Worm (Caenorhabditis elegans): ENCODE measurements around the gene klf-3.

DNA sequence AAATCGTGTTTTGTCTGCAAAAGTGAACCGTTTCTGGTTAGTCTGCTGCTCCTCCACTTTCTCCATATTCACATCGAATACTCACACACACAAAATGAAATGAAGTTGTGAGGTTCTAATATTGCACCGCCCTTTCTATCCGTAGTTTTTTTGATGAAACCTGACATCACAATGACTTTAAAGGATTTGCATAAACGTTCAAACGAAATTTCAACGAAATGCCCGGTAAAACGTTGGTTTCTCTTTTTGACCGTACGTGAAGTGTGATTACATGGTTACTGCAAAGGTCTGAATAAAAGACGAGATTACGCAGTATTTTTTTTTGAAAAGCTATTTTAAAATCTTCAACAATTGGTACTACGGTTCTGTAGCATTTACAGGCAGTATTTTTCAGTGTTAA, 37.6 kb downstream of the klf-3 start, which contains the start of gene T19D12.9:
- TF ChIP-seq hrde-1 (tag; optimal IDR thresholded peaks at IDR 0.05; ENCODE audit: borderline replicate concordance) = no peak
- TF ChIP-seq zfh-2 (GFP tag; conservative IDR thresholded peaks at IDR 0.05) = no peak
- TF ChIP-seq lsl-1 (GFP tag; optimal IDR thresholded peaks at IDR 0.05) = no peak
- no peak for TF ChIP-seq T26A5.8 (tag; optimal IDR thresholded peaks at IDR 0.05)

Measured in whole organism, young adult.